Worm (Caenorhabditis elegans): ENCODE data around the gene zhit-3.

zhit-3 gene

DNA sequence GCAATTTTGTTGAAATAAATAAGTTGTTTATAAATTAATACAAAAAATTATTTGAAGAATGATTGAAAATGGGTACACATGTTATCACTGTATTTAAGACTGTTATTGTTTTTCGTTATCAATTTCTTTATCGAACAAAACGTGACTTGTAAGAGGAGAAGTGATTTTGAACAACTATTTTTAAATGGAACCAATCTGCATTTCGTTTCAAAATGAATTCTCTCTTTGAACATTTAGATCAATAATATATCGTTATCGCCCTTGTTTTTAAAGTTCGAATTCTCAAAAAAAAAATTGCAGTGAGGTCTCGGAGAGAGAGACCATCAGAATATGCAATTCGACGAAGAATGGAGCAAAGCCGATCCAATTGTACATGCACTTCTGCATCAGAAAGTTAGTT lies 32.7 kb downstream of the zhit-3 start, which contains the start of gene cul-5:
Gene cul-5, plus strand, starts transcription at position 301 of the 400 bp plus-strand sequence.
- no peak for TF ChIP-seq vab-7 (GFP tag; IDR thresholded peaks at IDR 0.05)
- TF ChIP-seq mdt-29 (GFP tag; IDR thresholded peaks at IDR 0.05) = no peak
- no peak for TF ChIP-seq daf-19 (GFP tag; conservative IDR thresholded peaks at IDR 0.05)
- peak; percentile 4 for TF ChIP-seq dve-1 (tag; optimal IDR thresholded peaks at IDR 0.05; ENCODE audit: insufficient read depth)
- TF ChIP-seq F49E8.2 (tag; optimal IDR thresholded peaks at IDR 0.05; ENCODE audit: borderline replicate concordance) = no peak
- TF ChIP-seq mxl-2 (GFP tag; conservative IDR thresholded peaks at IDR 0.05) = no peak
- no peak for TF ChIP-seq lin-29 (GFP tag; IDR thresholded peaks at IDR 0.05)
- TF ChIP-seq F37D6.2 (tag; optimal IDR thresholded peaks at IDR 0.05) = no peak
- no peak for TF ChIP-seq ztf-7 (tag; optimal IDR thresholded peaks at IDR 0.05)
- TF ChIP-seq fos-1 (tag; optimal IDR thresholded peaks at IDR 0.05) = no peak
- TF ChIP-seq aly-2 (tag; optimal IDR thresholded peaks at IDR 0.05) = no peak
- no peak for TF ChIP-seq T20F7.1 (GFP tag; optimal IDR thresholded peaks at IDR 0.05)
- no peak for TF ChIP-seq zfp-2 (tag; optimal IDR thresholded peaks at IDR 0.05)
- TF ChIP-seq rbr-2 (tag; optimal IDR thresholded peaks at IDR 0.05) = no peak
- no peak for TF ChIP-seq mep-1 (tag; optimal IDR thresholded peaks at IDR 0.05)
- TF ChIP-seq ceh-32 (tag; optimal IDR thresholded peaks at IDR 0.05; ENCODE audit: poor library complexity) = no peak
- TF ChIP-seq daf-16 (GFP tag; optimal IDR thresholded peaks at IDR 0.05) = no peak
- TF ChIP-seq daf-16 (tag; optimal IDR thresholded peaks at IDR 0.05) = peak; percentile 49
- TF ChIP-seq egl-27 (tag; optimal IDR thresholded peaks at IDR 0.05) = no peak
- no peak for TF ChIP-seq duxl-1 (tag; optimal IDR thresholded peaks at IDR 0.05; ENCODE audit: poor library complexity)
- no peak for TF ChIP-seq F10B5.3 (tag; optimal IDR thresholded peaks at IDR 0.05)
- peak in 1 of 2 experiments; percentile 74 for TF ChIP-seq hif-1 (tag; optimal IDR thresholded peaks at IDR 0.05)
- TF ChIP-seq daf-8 (GFP tag; IDR thresholded peaks at IDR 0.05) = no peak
- TF ChIP-seq zip-2 (tag; optimal IDR thresholded peaks at IDR 0.05) = no peak
- no peak for TF ChIP-seq mxl-3 (GFP tag; optimal IDR thresholded peaks at IDR 0.05)
- no peak for TF ChIP-seq ctbp-1 (GFP tag; IDR thresholded peaks at IDR 0.05)
- TF ChIP-seq Y75B8A.6 (GFP tag; IDR thresholded peaks at IDR 0.05) = no peak
- TF ChIP-seq zag-1 (tag; optimal IDR thresholded peaks at IDR 0.05) = no peak
- no peak for TF ChIP-seq T26A8.4 (GFP tag; IDR thresholded peaks at IDR 0.05)
- peak; percentile 27 for TF ChIP-seq nhr-28 (tag; optimal IDR thresholded peaks at IDR 0.05)

DNA sequence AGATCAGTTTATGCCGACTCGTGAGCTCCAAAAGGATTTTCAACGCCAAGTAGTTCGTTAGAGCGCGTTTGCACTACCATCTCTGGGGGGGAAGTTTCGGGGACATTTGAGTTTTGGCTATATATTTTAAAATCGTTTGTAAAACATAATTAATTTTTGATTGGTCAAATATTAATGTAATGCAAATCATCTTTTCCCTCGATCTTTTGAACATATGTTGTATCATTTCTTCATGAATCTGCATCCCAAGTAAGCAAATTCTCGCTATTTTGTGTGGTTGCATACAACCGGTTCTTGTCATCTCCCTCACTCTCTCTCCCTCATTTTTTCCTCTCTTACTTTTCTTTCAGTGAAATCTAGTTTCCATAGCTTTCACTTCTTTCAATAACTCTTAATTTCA lies 33.8 kb downstream of the zhit-3 start:
- TF ChIP-seq nhr-10 (tag; optimal IDR thresholded peaks at IDR 0.05) (no peak), dve-1 (tag; optimal IDR thresholded peaks at IDR 0.05; ENCODE audit: insufficient read depth) (peak; percentile 60), pha-4 (GFP tag; IDR thresholded peaks at IDR 0.05) (no peak), pha-4 (tag; optimal IDR thresholded peaks at IDR 0.05) (no peak), gei-8 (GFP tag; optimal IDR thresholded peaks at IDR 0.05) (no peak), madf-5 (GFP tag; IDR thresholded peaks at IDR 0.05) (no peak), attf-4 (tag; optimal IDR thresholded peaks at IDR 0.05) (no peak), tra-1 (GFP tag; IDR thresholded peaks at IDR 0.05) (no peak), lir-3 (tag; optimal IDR thresholded peaks at IDR 0.05) (no peak), vab-7 (GFP tag; IDR thresholded peaks at IDR 0.05) (no peak), R02D3.7 (tag; optimal IDR thresholded peaks at IDR 0.05) (no peak), egl-27 (tag; optimal IDR thresholded peaks at IDR 0.05) (no peak), nhr-77 (tag; optimal IDR thresholded peaks at IDR 0.05) (no peak), F49E8.2 (tag; optimal IDR thresholded peaks at IDR 0.05; ENCODE audit: borderline replicate concordance) (no peak), lin-1 (GFP tag; IDR thresholded peaks at IDR 0.05) (no peak), zip-2 (tag; optimal IDR thresholded peaks at IDR 0.05) (no peak), F37D6.2 (tag; optimal IDR thresholded peaks at IDR 0.05) (no peak), ztf-7 (tag; optimal IDR thresholded peaks at IDR 0.05) (no peak), hif-1 (tag; optimal IDR thresholded peaks at IDR 0.05) (peak in 1 of 2 experiments; percentile 72), zfp-2 (tag; optimal IDR thresholded peaks at IDR 0.05) (no peak), daf-12 (tag; optimal IDR thresholded peaks at IDR 0.05) (no peak), lin-29 (GFP tag; IDR thresholded peaks at IDR 0.05) (no peak), egl-43 (GFP tag; IDR thresholded peaks at IDR 0.05) (0 out of 2 replicates have a peak, but pooled peaks have one; percentile 25), ceh-62 (tag; optimal IDR thresholded peaks at IDR 0.05) (no peak), cey-2 (tag; optimal IDR thresholded peaks at IDR 0.05; ENCODE audit: borderline replicate concordance, insufficient read depth) (no peak), nhr-42 (GFP tag; IDR thresholded peaks at IDR 0.05) (no peak), lsy-2 (tag; optimal IDR thresholded peaks at IDR 0.05) (peak in 1 of 2 experiments; percentile 64), nhr-41 (GFP tag; IDR thresholded peaks at IDR 0.05) (no peak), nhr-76 (tag; optimal IDR thresholded peaks at IDR 0.05) (no peak), hlh-30 (tag; optimal IDR thresholded peaks at IDR 0.05; ENCODE audit: insufficient read depth) (peak; percentile 64)

All from whole organism, L4 larva.